Worm (Caenorhabditis elegans) whole organism, midembryonic: ENCODE measurements around the gene K03A11.1.

ENCODE experiments used
- T22C8.4 ChIP-seq: fragments of 200-800 bp; sonication (Bioruptor generic); IDR thresholded peaks from 2 replicates; pipeline ENCODE4 v1.3.6; 2022; ENCODE audit warnings: missing genetic modification characterization, missing compliant biosample characterization
- cog-1 ChIP-seq: sonication (generic microtip); optimal IDR thresholded peaks from 2 replicates; lab custom pipeline; 2016; ENCODE audit warnings: missing genetic modification characterization, missing compliant biosample characterization
- flt-1 ChIP-seq: fragments of 200-800 bp; sonication (Bioruptor generic); IDR thresholded peaks from 2 replicates; pipeline ENCODE4 v1.3.6; 2022; ENCODE audit warnings: missing genetic modification characterization, missing compliant biosample characterization
- med-1 ChIP-seq: sonication (generic microtip); optimal IDR thresholded peaks from 2 replicates; lab custom pipeline; 2017; ENCODE audit warnings: missing genetic modification characterization, mild to moderate bottlenecking, missing compliant biosample characterization, antibody characterized with exemption, missing genetic modification reagents; ENCODE audit not compliant: insufficient read depth
- ref-1 ChIP-seq: fragments of 200-800 bp; sonication (Bioruptor generic); conservative IDR thresholded peaks from 2 replicates; pipeline ENCODE4 v1.3.6; 2022; ENCODE audit warnings: missing genetic modification reagents, missing genetic modification characterization, missing compliant biosample characterization
- tab-1 ChIP-seq: fragments of 200-800 bp; sonication (Bioruptor generic); IDR thresholded peaks from 2 replicates; pipeline ENCODE4 v1.3.6; 2022; ENCODE audit warnings: missing genetic modification characterization, missing compliant biosample characterization
- ztf-23 ChIP-seq: fragments of 200-800 bp; sonication (Bioruptor generic); IDR thresholded peaks from 2 replicates; pipeline ENCODE4 v1.3.6; 2022; ENCODE audit warnings: missing genetic modification reagents, missing genetic modification characterization, missing compliant biosample characterization
- ztf-29 ChIP-seq: fragments of 200-800 bp; sonication (Bioruptor generic); IDR thresholded peaks from 2 replicates; pipeline ENCODE4 v1.3.6; 2022; ENCODE audit warnings: missing genetic modification reagents, missing genetic modification characterization, missing compliant biosample characterization

ce11 chrX:13021446-13021845, 30.1 kb upstream of the K03A11.1 start:
- TF ChIP-seq flt-1 (no peak), cog-1 (tag; lab: Kevin White, UChicago) (no peak), ztf-29 (no peak), tab-1 (GFP tag; lab: Robert Waterston, UW) (no peak), ref-1 (GFP tag; lab: Robert Waterston, UW) (no peak), med-1 (no peak), T22C8.4 (GFP tag; lab: Robert Waterston, UW) (no peak), ztf-23 (GFP tag; lab: Robert Waterston, UW) (no peak)
